Fruit fly (Drosophila melanogaster): Measurements from ENCODE around the gene Mps1.
A peak's percentile ranks its signal among the peaks of the same experiment; 100 is the strongest.

Mps1 gene

DNA sequence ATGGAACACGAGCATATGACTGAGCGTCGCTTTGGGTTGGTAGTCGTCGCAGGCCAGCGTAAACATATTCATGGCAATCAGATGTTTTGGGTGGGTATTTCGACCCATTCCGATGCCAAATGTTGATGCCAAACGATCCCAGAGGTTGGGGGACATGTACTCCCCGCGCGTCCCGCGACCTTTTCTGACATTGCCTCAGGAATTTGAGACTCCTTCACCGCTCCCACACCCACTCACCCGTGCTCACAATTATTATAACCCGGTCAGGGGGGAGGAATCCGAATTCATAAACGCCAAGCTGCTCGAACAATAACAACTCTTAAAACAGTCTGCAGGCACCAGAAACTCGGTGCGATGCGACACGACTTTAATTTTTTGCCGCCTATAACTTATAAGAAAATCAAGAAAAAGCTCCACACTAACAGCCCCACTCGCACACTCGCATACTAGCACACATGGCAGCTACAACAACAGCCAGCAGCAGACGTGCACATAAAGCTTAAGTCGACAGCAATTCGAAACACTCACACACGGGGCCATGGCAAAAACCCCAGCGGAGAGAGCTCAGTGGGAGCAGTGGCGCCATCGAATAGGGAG, 28.9 kb downstream of the Mps1 start (continued):
- TF ChIP-seq CG17912 (GFP tag; optimal IDR thresholded peaks at IDR 0.05) (no peak), croc (GFP tag; conservative IDR thresholded peaks at IDR 0.05) (no peak), CG9932 (GFP tag; IDR thresholded peaks at IDR 0.05) (no peak), CG6175 (GFP tag; IDR thresholded peaks at IDR 0.05) (peak; percentile 62; the same call in 1 of the 3 replicates), ftz-f1 (GFP tag; optimal IDR thresholded peaks at IDR 0.05) (peak; percentile 50), Fer2 (tag; optimal IDR thresholded peaks at IDR 0.05) (no peak), HLH4C (GFP tag; IDR thresholded peaks at IDR 0.05; ENCODE audit: partially characterized antibody) (0 out of 3 replicates have a peak, but pooled peaks have one; percentile 10), her (GFP tag; optimal IDR thresholded peaks at IDR 0.05) (no peak), HLH3B (GFP tag; IDR thresholded peaks at IDR 0.05) (no peak), Nf-YB (GFP tag; optimal IDR thresholded peaks at IDR 0.05) (no peak), E2f1 (GFP tag; IDR thresholded peaks at IDR 0.05) (no peak), cg (GFP tag; optimal IDR thresholded peaks at IDR 0.05) (peak; percentile 74), Bdp1 (GFP tag; optimal IDR thresholded peaks at IDR 0.05) (no peak), amos (GFP tag; IDR thresholded peaks at IDR 0.05; ENCODE audit: partially characterized antibody) (peak; percentile 21; the same call in 1 of the 2 replicates), sd (tag; optimal IDR thresholded peaks at IDR 0.05) (peak; percentile 73), crol (GFP tag; IDR thresholded peaks at IDR 0.05) (peak; percentile 88), MBD-R2 (GFP tag; IDR thresholded peaks at IDR 0.05) (no peak), Ada2b (GFP tag; IDR thresholded peaks at IDR 0.05) (no peak), ab (GFP tag; optimal IDR thresholded peaks at IDR 0.05) (no peak), chinmo (GFP tag; IDR thresholded peaks at IDR 0.05; ENCODE audit: partially characterized antibody) (peak; percentile 84), CG16863 (GFP tag; optimal IDR thresholded peaks at IDR 0.05) (no peak), sr (GFP tag; IDR thresholded peaks at IDR 0.05) (0 out of 3 replicates have a peak, but pooled peaks have one; percentile 7), Hey (tag; optimal IDR thresholded peaks at IDR 0.05) (peak; percentile 46), CG13287 (GFP tag; IDR thresholded peaks at IDR 0.05; ENCODE audit: partially characterized antibody) (peak; percentile 13), cato (GFP tag; optimal IDR thresholded peaks at IDR 0.05; ENCODE audit: borderline replicate concordance) (no peak), CG34224 (GFP tag; IDR thresholded peaks at IDR 0.05; ENCODE audit: partially characterized antibody) (no peak), CG13894 (tag; optimal IDR thresholded peaks at IDR 0.05) (no peak), kni (GFP tag; optimal IDR thresholded peaks at IDR 0.05) (no peak), Mes4 (GFP tag; optimal IDR thresholded peaks at IDR 0.05) (no peak), lab (GFP tag; optimal IDR thresholded peaks at IDR 0.05) (no peak), Dbx (GFP tag; IDR thresholded peaks at IDR 0.05) (no peak), Xrp1 (GFP tag; IDR thresholded peaks at IDR 0.05) (no peak), CG11696 (GFP tag; IDR thresholded peaks at IDR 0.05) (no peak)

DNA sequence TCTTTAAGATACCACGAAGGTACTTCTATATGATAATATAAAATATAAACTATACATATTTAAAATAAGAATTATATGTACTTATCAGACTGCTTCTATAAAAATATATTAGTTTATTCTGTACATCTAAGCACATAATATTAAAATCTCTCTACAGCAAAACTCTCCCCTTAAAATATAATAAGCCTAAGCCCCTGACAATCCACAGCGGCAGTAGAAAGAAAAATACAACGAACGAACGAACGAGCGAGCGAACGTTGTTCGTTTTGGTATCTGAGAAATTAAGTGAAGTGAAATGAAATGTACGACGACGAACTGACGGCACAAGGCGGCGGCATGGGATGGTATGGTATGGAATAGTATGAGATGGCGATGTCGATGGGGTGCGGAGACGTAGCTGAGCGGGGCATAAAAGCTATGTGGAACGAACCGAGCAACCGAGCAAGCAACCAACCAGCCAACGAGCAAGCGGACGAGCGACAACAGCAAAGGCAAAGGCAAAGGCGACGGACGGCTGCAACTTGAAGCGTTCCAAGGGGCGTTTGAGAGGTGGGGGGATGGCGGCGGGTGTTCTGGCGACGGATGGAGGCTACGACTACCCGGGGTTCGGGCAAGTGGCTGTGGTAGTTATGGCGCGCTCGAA, 29.5 kb downstream of the Mps1 start:
- TF ChIP-seq CG13296 (GFP tag; optimal IDR thresholded peaks at IDR 0.05) (peak; percentile 99), tx (GFP tag; optimal IDR thresholded peaks at IDR 0.05) (peak; percentile 80), fd102C (GFP tag; optimal IDR thresholded peaks at IDR 0.05) (no peak), Oaz (GFP tag; IDR thresholded peaks at IDR 0.05) (peak; percentile 97), Ravus (GFP tag; IDR thresholded peaks at IDR 0.05) (peak; percentile 95), slou (GFP tag; optimal IDR thresholded peaks at IDR 0.05) (peak; percentile 95), CG10654 (GFP tag; optimal IDR thresholded peaks at IDR 0.05) (peak; percentile 95), CG12104 (GFP tag; optimal IDR thresholded peaks at IDR 0.05) (peak; percentile 96), CG7372 (GFP tag; IDR thresholded peaks at IDR 0.05) (peak; percentile 98), NK7.1 (GFP tag; optimal IDR thresholded peaks at IDR 0.05) (peak; percentile 51), prd (optimal IDR thresholded peaks at IDR 0.05) (no peak), prd (GFP tag; IDR thresholded peaks at IDR 0.05) (peak; percentile 98), bcd (GFP tag; optimal IDR thresholded peaks at IDR 0.05) (peak; percentile 98), ato (GFP tag; IDR thresholded peaks at IDR 0.05; ENCODE audit: partially characterized antibody) (no peak), ash1 (GFP tag; optimal IDR thresholded peaks at IDR 0.05) (peak; percentile 84), CG7987 (GFP tag; optimal IDR thresholded peaks at IDR 0.05) (peak; percentile 91), Deaf1 (tag; optimal IDR thresholded peaks at IDR 0.05) (peak; percentile 95), HLHmδ (GFP tag; optimal IDR thresholded peaks at IDR 0.05) (no peak)
